Comparison of ENCODE assay signal across 4 fruit fly cellular contexts in the genomic region with DNA sequence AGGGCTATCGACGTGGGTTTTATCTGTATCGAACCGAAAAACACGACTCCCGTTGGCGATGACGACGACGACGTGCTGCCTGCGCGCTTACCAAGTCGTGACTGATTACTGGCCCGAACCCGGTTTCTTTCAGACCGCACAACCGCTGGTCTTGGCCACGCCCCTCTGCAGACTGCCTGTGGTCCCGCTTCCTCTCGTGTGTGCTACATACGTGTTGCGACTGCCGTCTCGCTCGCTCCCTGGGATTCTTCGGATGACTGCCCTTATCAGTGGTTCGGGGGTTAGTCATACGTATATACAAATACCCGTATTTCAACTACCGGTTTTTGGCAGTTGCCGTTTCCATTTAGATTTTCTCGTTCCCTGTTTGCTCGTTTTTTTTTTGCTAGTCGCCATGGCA.
A peak's percentile ranks its signal among the peaks of the same experiment; 100 is the strongest.
TF ChIP-seq lines count a peak whose summit lies in the region.

A gene (minus strand): TSS at position 111 of the 400 bp plus-strand sequence.

- TF ChIP-seq CTCF in whole organism, embryonic (GFP tag; optimal IDR thresholded peaks at IDR 0.05; lab: Kevin White, UChicago): no peak

TF ChIP-seq in whole organism, 6 proteins besides CTCF, POLR2A, EP300 and RAD21:
- peak; percentile 89 for TF ChIP-seq CG8478 (optimal IDR thresholded peaks at IDR 0.05; lab: Kevin White, UChicago)
- TF ChIP-seq usp (GFP tag; optimal IDR thresholded peaks at IDR 0.05; lab: Kevin White, UChicago): no peak
- no peak for TF ChIP-seq psq (optimal IDR thresholded peaks at IDR 0.05; lab: Kevin White, UChicago)
- TF ChIP-seq EcR (GFP tag; optimal IDR thresholded peaks at IDR 0.05; lab: Kevin White, UChicago): peak in 1 of 2 experiments; percentile 16
TF ChIP-seq in whole organism: peak in this region for 2.

TF ChIP-seq in whole organism, embryonic, 481 proteins besides CTCF, POLR2A, EP300 and RAD21 (continues in another document):
- TF ChIP-seq CG11093 (GFP tag; IDR thresholded peaks at IDR 0.05; lab: Robert Waterston, UW): no peak
- peak; percentile 40 for TF ChIP-seq HmgZ (tag; optimal IDR thresholded peaks at IDR 0.05; lab: Kevin White, UChicago)
- peak; percentile 24 for TF ChIP-seq oc (tag; optimal IDR thresholded peaks at IDR 0.05; lab: Kevin White, UChicago)
- no peak for TF ChIP-seq slou (GFP tag; optimal IDR thresholded peaks at IDR 0.05; lab: Kevin White, UChicago)
- TF ChIP-seq Nf-YB (GFP tag; optimal IDR thresholded peaks at IDR 0.05; lab: Kevin White, UChicago): peak; percentile 97
- TF ChIP-seq CG17829 (tag; optimal IDR thresholded peaks at IDR 0.05; lab: Kevin White, UChicago): peak; percentile 10
- peak; percentile 89 for TF ChIP-seq Deaf1 (tag; optimal IDR thresholded peaks at IDR 0.05; lab: Kevin White, UChicago)
- peak; percentile 67 for TF ChIP-seq sqz (GFP tag; optimal IDR thresholded peaks at IDR 0.05; lab: Kevin White, UChicago)
- peak; percentile 85 for TF ChIP-seq lab (GFP tag; optimal IDR thresholded peaks at IDR 0.05; lab: Kevin White, UChicago)
- TF ChIP-seq chm (GFP tag; IDR thresholded peaks at IDR 0.05; lab: Robert Waterston, UW): peak; percentile 47; the same call in 1 of the 2 replicates
- peak in 1 of 2 experiments; percentile 45 for TF ChIP-seq tll (GFP tag; optimal IDR thresholded peaks at IDR 0.05; lab: Kevin White, UChicago)
- TF ChIP-seq fd96Cb (tag; optimal IDR thresholded peaks at IDR 0.05; lab: Kevin White, UChicago): no peak
- peak; percentile 78; the same call in 2 of the 3 replicates for TF ChIP-seq CG2199 (GFP tag; IDR thresholded peaks at IDR 0.05; lab: Robert Waterston, UW)
- no peak for TF ChIP-seq CG17802 (tag; optimal IDR thresholded peaks at IDR 0.05; lab: Kevin White, UChicago)
- TF ChIP-seq jing (GFP tag; optimal IDR thresholded peaks at IDR 0.05; lab: Kevin White, UChicago): peak; percentile 14
- TF ChIP-seq bbx (GFP tag; IDR thresholded peaks at IDR 0.05; lab: Robert Waterston, UW; ENCODE audit: partially characterized antibody): 0 out of 2 replicates have a peak, but pooled peaks have one; percentile 15
- TF ChIP-seq gcm (GFP tag; optimal IDR thresholded peaks at IDR 0.05; lab: Kevin White, UChicago): peak; percentile 91
- TF ChIP-seq HLHmδ (GFP tag; optimal IDR thresholded peaks at IDR 0.05; lab: Kevin White, UChicago): peak; percentile 61
- TF ChIP-seq vvl (GFP tag; IDR thresholded peaks at IDR 0.05; lab: Robert Waterston, UW): 0 out of 2 replicates have a peak, but pooled peaks have one; percentile 21
- TF ChIP-seq Nf-YA (GFP tag; IDR thresholded peaks at IDR 0.05; lab: Robert Waterston, UW): peak; percentile 76
- no peak for TF ChIP-seq toy (GFP tag; IDR thresholded peaks at IDR 0.05; lab: Robert Waterston, UW)
- no peak for TF ChIP-seq ranshi (GFP tag; IDR thresholded peaks at IDR 0.05; lab: Robert Waterston, UW)
- TF ChIP-seq kni (GFP tag; optimal IDR thresholded peaks at IDR 0.05; lab: Kevin White, UChicago): peak; percentile 23
- TF ChIP-seq CG17612 (GFP tag; IDR thresholded peaks at IDR 0.05; lab: Robert Waterston, UW): no peak
- TF ChIP-seq D19A (tag; optimal IDR thresholded peaks at IDR 0.05; lab: Kevin White, UChicago): no peak
- no peak for TF ChIP-seq Hsf (GFP tag; optimal IDR thresholded peaks at IDR 0.05; lab: Kevin White, UChicago)

TF ChIP-seq in whole organism, prepupa, 60 proteins besides CTCF, POLR2A, EP300 and RAD21:
- TF ChIP-seq fd85E (GFP tag; optimal IDR thresholded peaks at IDR 0.05; lab: Kevin White, UChicago) (no peak), fkh (GFP tag; optimal IDR thresholded peaks at IDR 0.05; lab: Kevin White, UChicago) (peak; percentile 47)

TF ChIP-seq in whole organism, wandering third instar larva, 38 proteins besides CTCF, POLR2A, EP300 and RAD21:
- no peak for TF ChIP-seq foxo (GFP tag; optimal IDR thresholded peaks at IDR 0.05; lab: Kevin White, UChicago)
- no peak for TF ChIP-seq h (GFP tag; optimal IDR thresholded peaks at IDR 0.05; lab: Kevin White, UChicago)
- no peak for TF ChIP-seq N (GFP tag; optimal IDR thresholded peaks at IDR 0.05; lab: Kevin White, UChicago)
- peak; percentile 78 for TF ChIP-seq Vsx2 (GFP tag; optimal IDR thresholded peaks at IDR 0.05; lab: Kevin White, UChicago; ENCODE audit: partially characterized antibody)
- TF ChIP-seq dl (GFP tag; optimal IDR thresholded peaks at IDR 0.05; lab: Kevin White, UChicago; ENCODE audit: insufficient read depth in 1 of 2, partially characterized antibody in 2 of 2): peak; percentile 44 to 52
- TF ChIP-seq Dif (GFP tag; optimal IDR thresholded peaks at IDR 0.05; lab: Kevin White, UChicago; ENCODE audit: partially characterized antibody): peak; percentile 84
- TF ChIP-seq dmrt93B (GFP tag; optimal IDR thresholded peaks at IDR 0.05; lab: Kevin White, UChicago): no peak
- TF ChIP-seq Jra (GFP tag; optimal IDR thresholded peaks at IDR 0.05; lab: Kevin White, UChicago): peak; percentile 61
- TF ChIP-seq GATAd (GFP tag; optimal IDR thresholded peaks at IDR 0.05; lab: Kevin White, UChicago): peak; percentile 73
